Fruit fly (Drosophila melanogaster) whole organism, embryonic: ENCODE data around the gene Ppi1.
A peak's percentile ranks its signal among the peaks of the same experiment; 100 is the strongest.

Experiments
- CG6683 ChIP-seq: fragments of 200-800 bp; sonication (Bioruptor generic); optimal IDR thresholded peaks from 2 replicates; lab custom pipeline; 2017; ENCODE audit warnings: missing biosample characterization, mild to moderate bottlenecking, missing genetic modification characterization, missing genetic modification reagents
- CG7786 ChIP-seq: fragments of 200-800 bp; sonication (Bioruptor generic); optimal IDR thresholded peaks from 2 replicates; lab custom pipeline; 2016; ENCODE audit warnings: missing biosample characterization, missing genetic modification characterization
- btn ChIP-seq: fragments of 200-800 bp; sonication (Bioruptor generic); optimal IDR thresholded peaks from 2 replicates; lab custom pipeline; 2016; ENCODE audit warnings: missing biosample characterization, missing genetic modification characterization
- shn ChIP-seq: fragments of 200-800 bp; sonication (Bioruptor generic); optimal IDR thresholded peaks from 3 replicates; lab custom pipeline; 2016; ENCODE audit warnings: missing biosample characterization, missing genetic modification characterization
- unc-4 ChIP-seq: fragments of 200-800 bp; sonication (Bioruptor generic); IDR thresholded peaks from 2 replicates; pipeline ENCODE4 v1.3.6; 2022; ENCODE audit warnings: missing biosample characterization, missing genetic modification characterization; ENCODE audit not compliant: partially characterized antibody

dm6 chr3R:30134063-30135047 is 5.4 kb upstream of the Ppi1 start, which contains the start of gene Tpi:
- peak; percentile 32 for TF ChIP-seq CG7786 (GFP tag; lab: Kevin White, UChicago)
- no peak for TF ChIP-seq unc-4 (GFP tag; lab: Robert Waterston, UW)
- TF ChIP-seq btn (GFP tag; lab: Kevin White, UChicago), result no peak
- TF ChIP-seq shn (GFP tag; lab: Kevin White, UChicago), result no peak
- TF ChIP-seq CG6683 (GFP tag; lab: Kevin White, UChicago), result no peak
